Worm (Caenorhabditis elegans) whole organism, young adult: ENCODE data around the gene vha-13.

Experiments
- B0035.1 ChIP-seq: sonication (generic microtip); optimal IDR thresholded peaks from 2 replicates; lab custom pipeline; 2016; ENCODE audit warnings: missing genetic modification characterization, mild to moderate bottlenecking, missing compliant biosample characterization, missing genotype, missing genetic modification reagents
- B0336.3 ChIP-seq: fragments of 200-800 bp; sonication (Bioruptor generic); IDR thresholded peaks from 2 replicates; pipeline ENCODE4 v1.3.6; 2022; ENCODE audit warnings: missing genetic modification characterization, missing compliant biosample characterization
- D2030.7 ChIP-seq: fragments of 200-800 bp; sonication (Bioruptor generic); IDR thresholded peaks from 2 replicates; pipeline ENCODE4 v1.3.6; 2022; ENCODE audit warnings: missing genetic modification reagents, missing genetic modification characterization, missing compliant biosample characterization
- F33H1.4 ChIP-seq: fragments of 200-800 bp; sonication (Bioruptor generic); IDR thresholded peaks from 2 replicates; pipeline ENCODE4 v1.3.6; 2022; ENCODE audit warnings: missing genetic modification reagents, missing genetic modification characterization, missing compliant biosample characterization
- F37B4.10 ChIP-seq: fragments of 200-800 bp; sonication (Bioruptor generic); IDR thresholded peaks from 2 replicates; pipeline ENCODE4 v1.3.6; 2022; ENCODE audit warnings: missing genetic modification characterization, missing compliant biosample characterization
- F55B11.4 ChIP-seq: sonication (generic microtip); optimal IDR thresholded peaks from 2 replicates; lab custom pipeline; 2016; ENCODE audit warnings: missing compliant biosample characterization, missing genetic modification characterization, borderline replicate concordance; ENCODE audit not compliant: insufficient read depth
- T26A5.8 ChIP-seq: sonication (generic microtip); optimal IDR thresholded peaks from 2 replicates; lab custom pipeline; 2016; ENCODE audit warnings: missing genetic modification characterization, missing compliant biosample characterization
- Y53F4B.3 ChIP-seq: fragments of 200-800 bp; sonication (Bioruptor generic); IDR thresholded peaks from 2 replicates; pipeline ENCODE4 v1.3.6; 2022; ENCODE audit warnings: missing genetic modification reagents, missing genetic modification characterization, missing compliant biosample characterization
- Y53G8AR.9 ChIP-seq: fragments of 200-800 bp; sonication (Bioruptor generic); conservative IDR thresholded peaks from 2 replicates; pipeline ENCODE4 v1.3.6; 2022; ENCODE audit warnings: missing genetic modification reagents, missing genetic modification characterization, missing compliant biosample characterization
- Y56A3A.18 ChIP-seq: fragments of 200-800 bp; sonication (Bioruptor generic); IDR thresholded peaks from 2 replicates; pipeline ENCODE4 v1.3.6; 2022; ENCODE audit warnings: missing genetic modification reagents, missing genetic modification characterization, missing compliant biosample characterization
- ama-1 ChIP-seq, 3 experiments: fragments of 150-350 bp in 1 of 3; sonication (generic microtip) in 2 of 3; optimal IDR thresholded peaks; 2 replicates each; lab custom pipeline; 2014 to 2018; ENCODE audit warnings: missing biosample characterization in 2 of 3, missing genetic modification characterization in 2 of 3, missing genetic modification reagents in 2 of 3
- bed-2 ChIP-seq: fragments of 200-800 bp; sonication (Bioruptor generic); IDR thresholded peaks from 2 replicates; pipeline ENCODE4 v1.3.6; 2022; ENCODE audit warnings: missing genetic modification reagents, missing genetic modification characterization, missing compliant biosample characterization
- cebp-2 ChIP-seq: fragments of 200-800 bp; sonication (Bioruptor generic); IDR thresholded peaks from 2 replicates; pipeline ENCODE4 v1.3.6; 2022; ENCODE audit warnings: missing genetic modification characterization, missing compliant biosample characterization
- ceh-100 ChIP-seq: fragments of 200-800 bp; sonication (Bioruptor generic); IDR thresholded peaks from 2 replicates; pipeline ENCODE4 v1.3.6; 2022; ENCODE audit warnings: missing genetic modification reagents, missing genetic modification characterization, missing compliant biosample characterization
- ceh-40 ChIP-seq: fragments of 200-800 bp; sonication (Bioruptor generic); IDR thresholded peaks from 2 replicates; pipeline ENCODE4 v1.3.6; 2022; ENCODE audit warnings: missing genetic modification characterization, missing compliant biosample characterization
- ceh-79 ChIP-seq: sonication (generic microtip); optimal IDR thresholded peaks from 2 replicates; lab custom pipeline; 2017; ENCODE audit warnings: mild to moderate bottlenecking, missing genetic modification characterization, missing compliant biosample characterization
- die-1 ChIP-seq: sonication (generic microtip); optimal IDR thresholded peaks from 2 replicates; lab custom pipeline; 2016; ENCODE audit warnings: missing genotype, mild to moderate bottlenecking, missing genetic modification characterization, missing compliant biosample characterization
- dpff-1 ChIP-seq: sonication (generic microtip); optimal IDR thresholded peaks from 2 replicates; lab custom pipeline; 2017; ENCODE audit warnings: mild to moderate bottlenecking, missing genetic modification characterization, missing compliant biosample characterization
- dpl-1 ChIP-seq: fragments of 150-350 bp; optimal IDR thresholded peaks from 2 replicates; lab custom pipeline; 2014; ENCODE audit warnings: missing biosample characterization, missing genetic modification reagents, missing genetic modification characterization
- egl-44 ChIP-seq: fragments of 200-800 bp; sonication (Bioruptor generic); IDR thresholded peaks from 2 replicates; pipeline ENCODE4 v1.3.6; 2022; ENCODE audit warnings: missing genetic modification reagents, missing genetic modification characterization, missing compliant biosample characterization
- hmg-1.2 ChIP-seq: fragments of 200-800 bp; sonication (Bioruptor generic); IDR thresholded peaks from 2 replicates; pipeline ENCODE4 v1.3.6; 2022; ENCODE audit warnings: missing genetic modification reagents, missing genetic modification characterization, missing compliant biosample characterization
- lag-1 ChIP-seq: fragments of 200-800 bp; sonication (Bioruptor generic); IDR thresholded peaks from 2 replicates; pipeline ENCODE4 v1.3.6; 2022; ENCODE audit warnings: missing genetic modification reagents, missing genetic modification characterization, missing compliant biosample characterization
- let-607 ChIP-seq, 2 experiments: fragments of 200-800 bp in 1 of 2; sonication (Bioruptor generic) in 1 of 2; sonication (generic microtip) in 1 of 2; optimal IDR thresholded peaks; 2 replicates each; lab custom pipeline; 2016 to 2018; ENCODE audit warnings: mild to moderate bottlenecking in 2 of 2, missing compliant biosample characterization in 2 of 2, missing genetic modification characterization in 2 of 2, moderate library complexity in 2 of 2, missing genotype in 1 of 2
- lin-35 ChIP-seq, 3 experiments: fragments of 150-350 bp in 2 of 3; sonication (generic microtip) in 1 of 3; optimal IDR thresholded peaks; 2 replicates each; lab custom pipeline; 2014 to 2018; ENCODE audit warnings: missing biosample characterization in 3 of 3, missing genetic modification characterization in 3 of 3, missing genetic modification reagents in 3 of 3
- lir-1 ChIP-seq: fragments of 200-800 bp; sonication (Bioruptor generic); conservative IDR thresholded peaks from 2 replicates; pipeline ENCODE4 v1.3.6; 2022; ENCODE audit warnings: missing genetic modification reagents, missing genetic modification characterization, missing compliant biosample characterization
- madf-10 ChIP-seq: sonication (generic microtip); optimal IDR thresholded peaks from 2 replicates; lab custom pipeline; 2016; ENCODE audit warnings: mild to moderate bottlenecking, missing genetic modification characterization, missing compliant biosample characterization
- madf-8 ChIP-seq: fragments of 200-800 bp; sonication (Bioruptor generic); conservative IDR thresholded peaks from 2 replicates; pipeline ENCODE4 v1.3.6; 2022; ENCODE audit warnings: missing genetic modification reagents, missing genetic modification characterization, missing compliant biosample characterization
- mel-28 ChIP-seq: sonication (generic microtip); optimal IDR thresholded peaks from 2 replicates; lab custom pipeline; 2016; ENCODE audit warnings: borderline replicate concordance, mild to moderate bottlenecking, missing genetic modification characterization, missing compliant biosample characterization
- mes-4 ChIP-seq: sonication (generic microtip); optimal IDR thresholded peaks from 2 replicates; lab custom pipeline; 2016; ENCODE audit warnings: missing genotype, missing genetic modification characterization, missing compliant biosample characterization
- nhr-120 ChIP-seq: fragments of 200-800 bp; sonication (Bioruptor generic); IDR thresholded peaks from 2 replicates; pipeline ENCODE4 v1.3.6; 2022; ENCODE audit warnings: missing genetic modification characterization, missing compliant biosample characterization
- nhr-27 ChIP-seq: fragments of 200-800 bp; sonication (Bioruptor generic); optimal IDR thresholded peaks from 2 replicates; lab custom pipeline; 2018; ENCODE audit warnings: mild to moderate bottlenecking, missing genetic modification characterization, moderate library complexity, missing compliant biosample characterization
- nhr-80 ChIP-seq: sonication (generic microtip); optimal IDR thresholded peaks from 2 replicates; lab custom pipeline; 2016; ENCODE audit warnings: missing genetic modification characterization, missing compliant biosample characterization
- rec-8 ChIP-seq, 2 experiments: sonication (generic microtip); optimal IDR thresholded peaks; 2 replicates each; lab custom pipeline; 2016; ENCODE audit warnings: mild to moderate bottlenecking in 2 of 2, missing genetic modification characterization in 2 of 2, missing genetic modification reagents in 2 of 2, missing genotype in 2 of 2, missing biosample characterization in 1 of 2, missing compliant biosample characterization in 1 of 2, moderate library complexity in 1 of 2
- rpc-1 ChIP-seq, 2 experiments: fragments of 150-350 bp in 1 of 2; sonication (generic microtip) in 1 of 2; optimal IDR thresholded peaks; 2 replicates each; lab custom pipeline; 2014 to 2018; ENCODE audit warnings: missing biosample characterization in 1 of 2, missing genetic modification characterization in 1 of 2, missing genetic modification reagents in 1 of 2, missing genotype in 1 of 2
- snpc-3.4 ChIP-seq: sonication (generic microtip); optimal IDR thresholded peaks from 2 replicates; lab custom pipeline; 2017; ENCODE audit warnings: missing genetic modification characterization, mild to moderate bottlenecking, missing compliant biosample characterization, antibody characterized with exemption, moderate library complexity, missing genotype, missing genetic modification reagents
- somi-1 ChIP-seq: fragments of 200-800 bp; sonication (Bioruptor generic); optimal IDR thresholded peaks from 2 replicates; lab custom pipeline; 2018; ENCODE audit warnings: mild to moderate bottlenecking, missing genetic modification characterization, missing compliant biosample characterization
- tlf-1 ChIP-seq: fragments of 200-800 bp; sonication (Bioruptor generic); optimal IDR thresholded peaks from 2 replicates; lab custom pipeline; 2018; ENCODE audit warnings: mild to moderate bottlenecking, missing genetic modification characterization, missing compliant biosample characterization
- unc-130 ChIP-seq: sonication (generic microtip); optimal IDR thresholded peaks from 2 replicates; lab custom pipeline; 2016; ENCODE audit warnings: missing genetic modification reagents, missing genetic modification characterization, missing compliant biosample characterization
- zfh-2 ChIP-seq: fragments of 200-800 bp; sonication (Bioruptor generic); conservative IDR thresholded peaks from 2 replicates; pipeline ENCODE4 v1.3.6; 2022; ENCODE audit warnings: missing genetic modification reagents, missing genetic modification characterization, missing compliant biosample characterization
- ztf-28 ChIP-seq: fragments of 200-800 bp; sonication (Bioruptor generic); IDR thresholded peaks from 2 replicates; pipeline ENCODE4 v1.3.6; 2022; ENCODE audit warnings: missing genetic modification reagents, missing genetic modification characterization, missing compliant biosample characterization
- ztf-3 ChIP-seq: fragments of 200-800 bp; sonication (Bioruptor generic); optimal IDR thresholded peaks from 2 replicates; lab custom pipeline; 2018; ENCODE audit warnings: mild to moderate bottlenecking, missing genetic modification characterization, missing compliant biosample characterization
- ztf-6 ChIP-seq: fragments of 200-800 bp; sonication (Bioruptor generic); IDR thresholded peaks from 2 replicates; pipeline ENCODE4 v1.3.6; 2022; ENCODE audit warnings: missing genetic modification reagents, missing genetic modification characterization, missing compliant biosample characterization

The vha-13 gene

DNA sequence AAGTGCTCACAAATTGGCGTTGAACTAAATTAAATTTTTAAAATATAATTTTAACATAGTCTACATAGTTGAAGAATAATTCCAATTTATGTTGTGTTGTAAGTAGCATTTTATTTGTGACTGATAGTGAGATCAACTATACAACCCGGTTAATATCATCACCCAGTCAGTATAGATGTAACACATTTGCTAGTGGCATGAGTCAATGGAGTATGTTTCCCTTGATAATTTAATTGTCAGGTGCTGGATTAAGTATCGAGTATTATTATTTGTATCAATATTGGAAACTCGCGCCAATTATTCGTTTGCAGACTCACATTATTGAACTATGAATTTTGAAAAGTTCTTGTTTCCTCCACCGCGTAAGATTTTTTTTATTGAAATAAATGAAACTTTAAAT, 16.6 kb upstream of the vha-13 start, which contains the start of gene srm-5:
Gene srm-5, plus strand, starts transcription at position 301 of the 400 bp plus-strand sequence.
- no peak for TF ChIP-seq madf-10 (tag; lab: Kevin White, UChicago)
- TF ChIP-seq rec-8 (tag; optimal IDR thresholded peaks at IDR 0.05; lab: Kevin White, UChicago), result no peak
- TF ChIP-seq zfh-2 (GFP tag; lab: Robert Waterston, UW), result no peak
- no peak for TF ChIP-seq D2030.7 (GFP tag; lab: Robert Waterston, UW)
- no peak for TF ChIP-seq die-1
- TF ChIP-seq ztf-6 (GFP tag; lab: Robert Waterston, UW), result no peak
- no peak for TF ChIP-seq B0035.1 (tag; lab: Kevin White, UChicago)
- no peak for TF ChIP-seq nhr-80 (tag; lab: Kevin White, UChicago)
- TF ChIP-seq, all 124 proteins: peak for 0

DNA sequence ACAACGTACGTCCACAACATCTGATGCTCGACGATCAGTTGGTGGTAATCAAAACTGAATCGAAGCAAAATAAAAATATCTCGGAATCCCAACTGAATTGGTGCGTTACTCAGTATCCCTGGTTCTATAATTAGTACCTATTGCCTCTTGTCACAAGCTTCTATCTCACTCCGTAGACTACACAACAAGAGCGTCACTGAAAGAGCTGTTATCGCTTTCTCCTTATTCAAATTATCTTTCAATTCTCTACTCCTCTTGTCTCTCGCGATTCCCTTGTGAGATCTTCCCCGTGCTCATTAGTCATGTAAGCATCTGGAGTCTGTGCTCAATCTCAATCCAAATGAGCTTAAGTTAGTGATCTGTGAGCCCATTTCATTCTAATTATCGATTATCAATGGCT, 14.9 kb upstream of the vha-13 start, which contains the start of gene srm-6:
Gene srm-6, plus strand, starts transcription at position 301 of the 400 bp plus-strand sequence.
- TF ChIP-seq somi-1 (no peak), rpc-1 (optimal IDR thresholded peaks at IDR 0.05; lab: Kevin White, UChicago) (no peak), rpc-1 (tag; optimal IDR thresholded peaks at IDR 0.05; lab: Kevin White, UChicago) (no peak), cebp-2 (GFP tag; lab: Robert Waterston, UW) (no peak), dpl-1 (GFP tag; lab: Kevin White, UChicago) (no peak), ztf-6 (GFP tag; lab: Robert Waterston, UW) (no peak), hmg-1.2 (no peak), ceh-79 (tag; lab: Kevin White, UChicago) (no peak), madf-10 (tag; lab: Kevin White, UChicago) (no peak), Y53G8AR.9 (GFP tag; lab: Robert Waterston, UW) (no peak), Y56A3A.18 (no peak), mel-28 (tag; lab: Kevin White, UChicago) (no peak)

DNA sequence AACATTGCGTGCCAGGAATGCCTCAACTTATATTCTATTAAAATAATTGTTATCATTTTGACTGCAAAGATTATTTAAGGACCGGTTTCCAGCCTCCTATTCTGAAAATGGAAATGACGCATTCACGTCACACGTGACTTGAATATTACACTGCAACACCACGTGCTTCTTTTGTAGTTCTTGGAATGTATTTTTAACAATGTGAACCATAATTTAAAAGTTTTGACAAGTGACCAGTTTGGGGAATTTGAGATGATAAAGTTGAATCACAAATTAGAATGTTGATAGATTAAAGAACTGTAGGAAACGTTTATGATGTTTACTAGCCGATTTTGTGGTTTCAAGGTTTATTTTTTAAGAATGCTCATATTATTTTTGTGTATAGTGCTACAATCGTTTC, 9.8 kb upstream of the vha-13 start, which contains the start of gene F47B8.10:
Gene F47B8.10, plus strand, starts transcription at position 301 of the 400 bp plus-strand sequence.
- TF ChIP-seq ama-1 (optimal IDR thresholded peaks at IDR 0.05; lab: Kevin White, UChicago) (no peak), ama-1 (GFP tag; optimal IDR thresholded peaks at IDR 0.05; lab: Kevin White, UChicago) (no peak), bed-2 (GFP tag; lab: Robert Waterston, UW) (no peak), dpff-1 (tag; lab: Kevin White, UChicago) (no peak), nhr-27 (no peak), F33H1.4 (GFP tag; lab: Robert Waterston, UW) (no peak), somi-1 (no peak), ztf-3 (GFP tag; lab: Kevin White, UChicago) (no peak), F55B11.4 (no peak), T26A5.8 (tag; lab: Kevin White, UChicago) (no peak)

DNA sequence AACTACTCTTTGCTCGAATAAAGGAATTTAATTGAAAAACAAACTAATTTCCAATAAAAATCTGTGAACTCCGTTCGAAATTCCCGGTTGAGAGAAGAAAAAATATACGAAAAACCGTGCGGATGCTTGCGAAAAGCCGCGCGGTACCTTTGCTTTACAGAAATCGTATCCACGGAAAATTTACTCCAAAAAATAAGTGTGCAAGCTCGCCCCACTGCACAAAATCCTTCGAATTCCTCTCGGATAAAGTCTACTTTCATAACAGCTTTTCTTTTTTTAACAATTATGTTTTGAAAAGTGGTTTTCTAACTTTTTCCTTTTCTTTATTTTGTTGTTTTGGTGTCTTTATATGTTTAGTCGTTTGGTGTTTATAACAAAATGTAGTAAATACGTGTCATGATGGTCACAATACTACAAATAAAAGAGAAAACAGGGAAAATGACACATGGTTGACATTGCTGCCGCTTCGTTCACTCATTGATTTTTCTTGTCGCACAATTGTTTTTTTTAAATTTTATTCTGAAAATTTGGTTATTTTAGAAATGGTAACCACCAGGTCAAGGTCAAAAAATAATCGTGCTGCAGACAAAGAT, 4.2 kb upstream of the vha-13 start, which contains the start of gene cept-2:
Gene cept-2, plus strand, starts transcription at position 533 of the 593 bp plus-strand sequence.
- TF ChIP-seq Y53F4B.3 (GFP tag; lab: Robert Waterston, UW) (no peak), ceh-100 (GFP tag; lab: Robert Waterston, UW) (peak; percentile 98), lin-35 (GFP tag; optimal IDR thresholded peaks at IDR 0.05; lab: Kevin White, UChicago) (peak in 2 of 3 experiments; percentile 58 to 92), lag-1 (GFP tag; lab: Robert Waterston, UW) (no peak), lir-1 (peak; percentile 68), die-1 (no peak), F37B4.10 (GFP tag; lab: Robert Waterston, UW) (no peak), egl-44 (GFP tag; lab: Robert Waterston, UW) (0 out of 2 replicates have a peak, but pooled peaks have one; percentile 23), madf-8 (no peak), D2030.7 (GFP tag; lab: Robert Waterston, UW) (peak; percentile 27; the same call in 1 of the 2 replicates), B0336.3 (no peak), B0035.1 (tag; lab: Kevin White, UChicago) (no peak), mes-4 (no peak), tlf-1 (GFP tag; lab: Kevin White, UChicago) (peak; percentile 66), nhr-120 (GFP tag; lab: Robert Waterston, UW) (no peak), let-607 (tag; optimal IDR thresholded peaks at IDR 0.05; lab: Kevin White, UChicago) (peak; percentile 76 to 81), ztf-28 (GFP tag; lab: Robert Waterston, UW) (0 out of 2 replicates have a peak, but pooled peaks have one; percentile 11), ceh-40 (GFP tag; lab: Robert Waterston, UW) (no peak), snpc-3.4 (peak; percentile 80), unc-130 (GFP tag; lab: Kevin White, UChicago) (no peak)
